Fruit fly (Drosophila melanogaster) whole organism, embryonic: ENCODE measurements around the gene Cwc25.

ENCODE experiments used
- Ada2b ChIP-seq: fragments of 200-800 bp; sonication (Bioruptor generic); IDR thresholded peaks from 2 replicates; pipeline ENCODE4 v1.3.6; 2022; ENCODE audit warnings: missing biosample characterization, missing genetic modification characterization
- Bgb ChIP-seq: fragments of 200-800 bp; sonication (Bioruptor generic); IDR thresholded peaks from 2 replicates; pipeline ENCODE4 v1.3.6; 2022; ENCODE audit warnings: missing biosample characterization, missing genetic modification characterization; ENCODE audit not compliant: partially characterized antibody
- Bteb2 ChIP-seq: fragments of 200-800 bp; sonication (Bioruptor generic); optimal IDR thresholded peaks from 2 replicates; lab custom pipeline; 2016; ENCODE audit warnings: missing biosample characterization, missing genetic modification characterization
- CG10274 ChIP-seq: fragments of 200-800 bp; sonication (Bioruptor generic); optimal IDR thresholded peaks from 3 replicates; lab custom pipeline; 2017; ENCODE audit warnings: missing biosample characterization, mild to moderate bottlenecking, missing genetic modification characterization
- CG11560 ChIP-seq: fragments of 200-800 bp; sonication (Bioruptor generic); IDR thresholded peaks from 3 replicates; pipeline ENCODE4 v1.3.6; 2022; ENCODE audit warnings: missing biosample characterization, missing genetic modification characterization
- CG11723 ChIP-seq: fragments of 200-800 bp; sonication (Bioruptor generic); optimal IDR thresholded peaks from 2 replicates; lab custom pipeline; 2017; ENCODE audit warnings: missing biosample characterization, mild to moderate bottlenecking, missing genetic modification characterization
- CG12071 ChIP-seq: fragments of 200-800 bp; sonication (Bioruptor generic); optimal IDR thresholded peaks from 3 replicates; lab custom pipeline; 2018; ENCODE audit warnings: missing biosample characterization, mild to moderate bottlenecking, missing genetic modification characterization
- CG12155 ChIP-seq: fragments of 200-800 bp; sonication (Bioruptor generic); optimal IDR thresholded peaks from 3 replicates; lab custom pipeline; 2016; ENCODE audit warnings: missing biosample characterization, missing genetic modification characterization
- CG13624 ChIP-seq: fragments of 200-800 bp; sonication (Bioruptor generic); optimal IDR thresholded peaks from 2 replicates; lab custom pipeline; 2016; ENCODE audit warnings: missing biosample characterization, missing genetic modification characterization
- CG14667 ChIP-seq: fragments of 200-800 bp; sonication (Bioruptor generic); IDR thresholded peaks from 2 replicates; pipeline ENCODE4 v1.3.6; 2022; ENCODE audit warnings: missing biosample characterization, missing genetic modification characterization
- CG15479 ChIP-seq: fragments of 200-800 bp; sonication (Bioruptor generic); optimal IDR thresholded peaks from 3 replicates; lab custom pipeline; 2019; ENCODE audit warnings: missing biosample characterization, mild to moderate bottlenecking, missing genetic modification characterization, moderate library complexity
- CG16813 ChIP-seq: fragments of 200-800 bp; sonication (Bioruptor generic); IDR thresholded peaks from 3 replicates; pipeline ENCODE4 v1.3.6; 2022; ENCODE audit warnings: missing biosample characterization, missing genetic modification characterization; ENCODE audit not compliant: partially characterized antibody
- CG17385 ChIP-seq: fragments of 200-800 bp; sonication (Bioruptor generic); optimal IDR thresholded peaks from 3 replicates; lab custom pipeline; 2018; ENCODE audit warnings: missing biosample characterization, mild to moderate bottlenecking, missing genetic modification characterization
- CG18262 ChIP-seq: fragments of 200-800 bp; optimal IDR thresholded peaks from 3 replicates; lab custom pipeline; 2019; ENCODE audit warnings: missing biosample characterization, mild to moderate bottlenecking, missing genetic modification characterization, moderate library complexity
- CG2889 ChIP-seq: fragments of 200-800 bp; sonication (Bioruptor generic); IDR thresholded peaks from 3 replicates; pipeline ENCODE4 v1.3.6; 2022; ENCODE audit warnings: missing biosample characterization, missing genetic modification characterization
- CG33213 ChIP-seq: fragments of 200-800 bp; sonication (Bioruptor generic); optimal IDR thresholded peaks from 3 replicates; lab custom pipeline; 2016; ENCODE audit warnings: missing biosample characterization, missing genetic modification characterization
- CG34376 ChIP-seq: fragments of 200-800 bp; sonication (Bioruptor generic); optimal IDR thresholded peaks from 2 replicates; lab custom pipeline; 2018; ENCODE audit warnings: missing biosample characterization, mild to moderate bottlenecking, missing genetic modification characterization
- CG42726 ChIP-seq: fragments of 200-800 bp; sonication (Bioruptor generic); IDR thresholded peaks from 2 replicates; pipeline ENCODE4 v1.3.6; 2022; ENCODE audit warnings: missing biosample characterization, missing genetic modification characterization; ENCODE audit not compliant: partially characterized antibody
- CG4404 ChIP-seq: fragments of 200-800 bp; sonication (Bioruptor generic); IDR thresholded peaks from 2 replicates; pipeline ENCODE4 v1.3.6; 2022; ENCODE audit warnings: missing biosample characterization, missing genetic modification characterization
- CG4730 ChIP-seq: fragments of 200-800 bp; sonication (Bioruptor generic); IDR thresholded peaks from 2 replicates; pipeline ENCODE4 v1.3.6; 2022; ENCODE audit warnings: missing biosample characterization, missing genetic modification characterization
- CG5245 ChIP-seq: fragments of 200-800 bp; sonication (Bioruptor generic); optimal IDR thresholded peaks from 3 replicates; lab custom pipeline; 2016; ENCODE audit warnings: missing biosample characterization, missing genetic modification characterization
- CG6683 ChIP-seq: fragments of 200-800 bp; sonication (Bioruptor generic); optimal IDR thresholded peaks from 2 replicates; lab custom pipeline; 2017; ENCODE audit warnings: missing biosample characterization, mild to moderate bottlenecking, missing genetic modification characterization, missing genetic modification reagents
- CG7372 ChIP-seq: fragments of 200-800 bp; sonication (Bioruptor generic); IDR thresholded peaks from 2 replicates; pipeline ENCODE4 v1.3.6; 2022; ENCODE audit warnings: missing biosample characterization, missing genetic modification characterization
- CG8944 ChIP-seq: fragments of 200-800 bp; sonication (Bioruptor generic); optimal IDR thresholded peaks from 3 replicates; lab custom pipeline; 2016; ENCODE audit warnings: missing biosample characterization, missing genetic modification characterization
- Chrac-16 ChIP-seq: fragments of 200-800 bp; sonication (Bioruptor generic); optimal IDR thresholded peaks from 3 replicates; lab custom pipeline; 2016; ENCODE audit warnings: missing biosample characterization, missing genetic modification characterization
- Deaf1 ChIP-seq: fragments of 200-800 bp; optimal IDR thresholded peaks from 3 replicates; lab custom pipeline; 2019; ENCODE audit warnings: missing biosample characterization, mild to moderate bottlenecking, missing genetic modification characterization, moderate library complexity
- Dek ChIP-seq: fragments of 200-800 bp; sonication (Bioruptor generic); optimal IDR thresholded peaks from 3 replicates; lab custom pipeline; 2019; ENCODE audit warnings: missing biosample characterization, mild to moderate bottlenecking, missing genetic modification characterization, moderate library complexity
- Dll ChIP-seq: fragments of 200-800 bp; sonication (Bioruptor generic); IDR thresholded peaks from 4 replicates; pipeline ENCODE4 v1.3.6; 2022; ENCODE audit warnings: missing biosample characterization, missing genetic modification characterization; ENCODE audit not compliant: partially characterized antibody
- E2f2 ChIP-seq: fragments of 200-800 bp; sonication (Bioruptor generic); IDR thresholded peaks from 2 replicates; pipeline ENCODE4 v1.3.6; 2022; ENCODE audit warnings: missing biosample characterization, missing genetic modification characterization
- MBD-R2 ChIP-seq: fragments of 200-800 bp; sonication (Bioruptor generic); IDR thresholded peaks from 2 replicates; pipeline ENCODE4 v1.3.6; 2022; ENCODE audit warnings: missing biosample characterization, missing genetic modification characterization
- NfI ChIP-seq: fragments of 200-800 bp; sonication (Bioruptor generic); optimal IDR thresholded peaks from 3 replicates; lab custom pipeline; 2018; ENCODE audit warnings: missing biosample characterization, mild to moderate bottlenecking, missing genetic modification characterization, moderate library complexity
- PHDP ChIP-seq: fragments of 200-800 bp; sonication (Bioruptor generic); optimal IDR thresholded peaks from 3 replicates; lab custom pipeline; 2018; ENCODE audit warnings: missing biosample characterization, mild to moderate bottlenecking, missing genetic modification characterization, moderate library complexity
- Spps ChIP-seq: fragments of 200-800 bp; sonication (Bioruptor generic); optimal IDR thresholded peaks from 2 replicates; lab custom pipeline; 2018; ENCODE audit warnings: missing biosample characterization, mild to moderate bottlenecking, missing genetic modification characterization
- TFAM ChIP-seq: fragments of 200-800 bp; sonication (Bioruptor generic); optimal IDR thresholded peaks from 2 replicates; lab custom pipeline; 2017; ENCODE audit warnings: missing biosample characterization, missing genetic modification characterization, inconsistent platforms
- bab2 ChIP-seq: fragments of 200-800 bp; sonication (Bioruptor generic); optimal IDR thresholded peaks from 2 replicates; lab custom pipeline; 2016; ENCODE audit warnings: missing biosample characterization, missing genetic modification characterization
- btn ChIP-seq: fragments of 200-800 bp; sonication (Bioruptor generic); optimal IDR thresholded peaks from 2 replicates; lab custom pipeline; 2016; ENCODE audit warnings: missing biosample characterization, missing genetic modification characterization
- chif ChIP-seq, 2 experiments: fragments of 200-800 bp; sonication (Bioruptor generic); optimal IDR thresholded peaks; 3 replicates each; lab custom pipeline; 2016; ENCODE audit warnings: missing biosample characterization in 2 of 2, missing genetic modification characterization in 2 of 2
- chn ChIP-seq: fragments of 200-800 bp; sonication (Bioruptor generic); optimal IDR thresholded peaks from 2 replicates; lab custom pipeline; 2016; ENCODE audit warnings: missing biosample characterization, missing genetic modification characterization
- corto ChIP-seq: fragments of 200-800 bp; sonication (Bioruptor generic); optimal IDR thresholded peaks from 2 replicates; lab custom pipeline; 2016; ENCODE audit warnings: missing biosample characterization, mild to moderate bottlenecking, missing genetic modification characterization, moderate library complexity
- esg ChIP-seq: fragments of 200-800 bp; sonication (Bioruptor generic); conservative IDR thresholded peaks from 2 replicates; pipeline ENCODE4 v1.3.6; 2022; ENCODE audit warnings: missing biosample characterization, missing genetic modification characterization
- grn ChIP-seq: fragments of 200-800 bp; sonication (Bioruptor generic); optimal IDR thresholded peaks from 3 replicates; lab custom pipeline; 2017; ENCODE audit warnings: missing biosample characterization, missing genetic modification characterization
- gt ChIP-seq: fragments of 200-800 bp; sonication (Bioruptor generic); IDR thresholded peaks from 2 replicates; pipeline ENCODE4 v1.3.6; 2022; ENCODE audit warnings: missing biosample characterization, missing genetic modification characterization
- h ChIP-seq: fragments of >200 bp; optimal IDR thresholded peaks from 2 replicates; lab custom pipeline; 2017
- her ChIP-seq: fragments of 200-800 bp; sonication (Bioruptor generic); optimal IDR thresholded peaks from 2 replicates; lab custom pipeline; 2016; ENCODE audit warnings: missing biosample characterization, missing genetic modification characterization
- kay ChIP-seq: fragments of 200-800 bp; sonication (Bioruptor generic); optimal IDR thresholded peaks from 2 replicates; lab custom pipeline; 2016; ENCODE audit warnings: missing biosample characterization, missing genetic modification characterization
- lbe ChIP-seq: fragments of 200-800 bp; sonication (Bioruptor generic); optimal IDR thresholded peaks from 2 replicates; lab custom pipeline; 2016; ENCODE audit warnings: missing biosample characterization, mild to moderate bottlenecking, missing genetic modification characterization
- lov ChIP-seq, 2 experiments: fragments of 200-800 bp in 1 of 2; fragments of >200 bp in 1 of 2; sonication (Bioruptor generic) in 1 of 2; IDR thresholded peaks in 1 of 2; optimal IDR thresholded peaks in 1 of 2; 2 replicates in 1 of 2; 3 replicates in 1 of 2; pipeline versions ENCODE4 v1.3.6 to Lab custom; 2017 to 2022; ENCODE audit warnings: missing biosample characterization in 1 of 2, missing genetic modification characterization in 1 of 2
- onecut ChIP-seq: fragments of 200-800 bp; sonication (Bioruptor generic); IDR thresholded peaks from 2 replicates; pipeline ENCODE4 v1.3.6; 2022; ENCODE audit warnings: missing biosample characterization, missing genetic modification characterization
- peb ChIP-seq: fragments of 200-800 bp; sonication (Bioruptor generic); IDR thresholded peaks from 2 replicates; pipeline ENCODE4 v1.3.6; 2022; ENCODE audit warnings: missing biosample characterization, missing genetic modification characterization
- sens ChIP-seq: fragments of 200-800 bp; sonication (Bioruptor generic); peaks from one replicate; lab custom pipeline; 2016; ENCODE audit warnings: missing biosample characterization, missing genetic modification characterization
- stwl ChIP-seq: fragments of 200-800 bp; sonication (Bioruptor generic); optimal IDR thresholded peaks from 3 replicates; lab custom pipeline; 2018; ENCODE audit warnings: missing biosample characterization, mild to moderate bottlenecking, missing genetic modification characterization, moderate library complexity
- ttk ChIP-seq: fragments of 200-800 bp; sonication (Bioruptor generic); IDR thresholded peaks from 2 replicates; pipeline ENCODE4 v2.1.2; 2022; ENCODE audit warnings: missing biosample characterization, missing genetic modification characterization

The Cwc25 gene

DNA sequence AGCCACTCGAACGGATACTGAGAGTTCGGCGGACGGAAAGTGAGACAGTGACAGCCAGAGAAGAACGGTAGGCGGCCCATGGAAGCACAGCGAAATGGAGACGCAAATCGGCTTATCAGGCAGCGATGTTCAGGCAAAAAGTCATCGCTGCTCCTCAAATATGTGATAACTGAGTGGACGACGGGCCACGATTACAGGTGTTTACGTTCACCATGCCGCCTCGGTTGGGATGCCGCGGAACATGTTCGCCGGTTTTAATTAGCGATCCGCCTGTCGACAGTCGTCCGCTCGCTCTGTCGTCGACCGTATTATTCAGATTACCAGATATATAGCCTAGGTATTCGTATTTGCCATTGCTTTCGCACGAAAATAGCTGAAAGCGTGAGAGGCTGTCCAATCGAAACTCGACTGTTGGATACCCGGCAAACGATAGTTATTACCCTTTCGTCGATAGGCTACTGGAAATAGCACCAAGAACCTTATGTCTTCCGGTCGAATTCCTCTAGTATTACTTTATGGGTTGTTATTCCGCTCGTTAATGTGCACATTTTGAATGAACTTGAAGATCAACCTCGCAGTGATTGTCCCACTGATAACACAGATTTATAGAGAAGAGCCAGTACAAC is 6.3 kb downstream of the Cwc25 start (continued):
- TF ChIP-seq h (lab: Kevin White, UChicago), result no peak
- TF ChIP-seq E2f2 (GFP tag; lab: Robert Waterston, UW), result no peak
- no peak for TF ChIP-seq CG18262 (tag; lab: Kevin White, UChicago)
- no peak for TF ChIP-seq peb (GFP tag; lab: Robert Waterston, UW)
- TF ChIP-seq Dll (GFP tag; lab: Robert Waterston, UW), result no peak
- TF ChIP-seq CG2889 (GFP tag; lab: Robert Waterston, UW), result no peak
- TF ChIP-seq esg, result no peak
- TF ChIP-seq CG42726, result no peak
- no peak for TF ChIP-seq CG33213 (GFP tag; lab: Kevin White, UChicago)
- TF ChIP-seq CG11560 (tag; lab: Robert Waterston, UW), result no peak
- TF ChIP-seq TFAM (GFP tag; lab: Kevin White, UChicago), result no peak
- TF ChIP-seq btn (GFP tag; lab: Kevin White, UChicago), result no peak
- TF ChIP-seq Ada2b (GFP tag; lab: Robert Waterston, UW), result no peak
- no peak for TF ChIP-seq CG7372
- TF ChIP-seq bab2 (GFP tag; lab: Kevin White, UChicago), result no peak
- TF ChIP-seq chn (GFP tag; lab: Kevin White, UChicago), result no peak
- TF ChIP-seq CG14667 (GFP tag; lab: Robert Waterston, UW), result no peak
- TF ChIP-seq CG4404 (GFP tag; lab: Robert Waterston, UW), result no peak
- no peak for TF ChIP-seq CG6683 (GFP tag; lab: Kevin White, UChicago)
- TF ChIP-seq CG12155 (GFP tag; lab: Kevin White, UChicago), result no peak
- no peak for TF ChIP-seq CG17385 (GFP tag; lab: Kevin White, UChicago)
- TF ChIP-seq CG8944 (GFP tag; lab: Kevin White, UChicago), result no peak
- TF ChIP-seq MBD-R2 (GFP tag; lab: Robert Waterston, UW), result no peak
- TF ChIP-seq CG13624 (GFP tag; lab: Kevin White, UChicago), result no peak
- no peak for TF ChIP-seq Bgb (GFP tag; lab: Robert Waterston, UW)
- TF ChIP-seq CG10274 (GFP tag; lab: Kevin White, UChicago), result no peak
- TF ChIP-seq Bteb2 (GFP tag; lab: Kevin White, UChicago), result no peak
- TF ChIP-seq corto (GFP tag; lab: Kevin White, UChicago), result peak; percentile 36
- peak; percentile 17 for TF ChIP-seq lbe (GFP tag; lab: Kevin White, UChicago)
- no peak for TF ChIP-seq NfI
- peak; percentile 44 for TF ChIP-seq CG34376 (GFP tag; lab: Kevin White, UChicago)
- no peak for TF ChIP-seq CG5245 (GFP tag; lab: Kevin White, UChicago)
- no peak for TF ChIP-seq grn
- TF ChIP-seq CG12071 (GFP tag; lab: Kevin White, UChicago), result no peak
- no peak for TF ChIP-seq stwl (tag; lab: Kevin White, UChicago)
- no peak for TF ChIP-seq chif (GFP tag; optimal IDR thresholded peaks at IDR 0.05; lab: Kevin White, UChicago)
- TF ChIP-seq onecut (GFP tag; lab: Robert Waterston, UW), result no peak
- TF ChIP-seq kay (GFP tag; lab: Kevin White, UChicago), result no peak
- no peak for TF ChIP-seq lov (optimal IDR thresholded peaks at IDR 0.05; lab: Kevin White, UChicago)
- no peak for TF ChIP-seq lov (GFP tag; IDR thresholded peaks at IDR 0.05; lab: Robert Waterston, UW)
- TF ChIP-seq PHDP, result no peak
- TF ChIP-seq CG11723 (GFP tag; lab: Kevin White, UChicago), result no peak
- no peak for TF ChIP-seq Dek (tag; lab: Kevin White, UChicago)
- TF ChIP-seq sens (GFP tag; lab: Kevin White, UChicago), result no peak
- TF ChIP-seq Chrac-16 (GFP tag; lab: Kevin White, UChicago), result no peak
- TF ChIP-seq her (GFP tag; lab: Kevin White, UChicago), result no peak
- TF ChIP-seq Deaf1, result peak; percentile 79
- TF ChIP-seq CG16813, result no peak
- peak; percentile 70 for TF ChIP-seq CG15479 (GFP tag; lab: Kevin White, UChicago)
- no peak for TF ChIP-seq ttk (GFP tag; lab: Robert Waterston, UW)
- TF ChIP-seq CG4730, result no peak
- TF ChIP-seq gt (GFP tag; lab: Robert Waterston, UW), result no peak
- TF ChIP-seq Spps (tag; lab: Kevin White, UChicago), result no peak
